Worm (Caenorhabditis elegans) whole organism, mixed stage, embryonic: ENCODE data around the gene F47B10.9.

ENCODE experiments used
- cnd-1 ChIP-seq: fragments of 200-800 bp; sonication (Bioruptor generic); optimal IDR thresholded peaks from 2 replicates; lab custom pipeline; 2018; ENCODE audit warnings: mild to moderate bottlenecking, missing genetic modification characterization, missing compliant biosample characterization
- elt-1 ChIP-seq: sonication (generic microtip); optimal IDR thresholded peaks from 2 replicates; lab custom pipeline; 2017; ENCODE audit warnings: missing genetic modification characterization, mild to moderate bottlenecking, missing compliant biosample characterization, antibody characterized with exemption, moderate library complexity, borderline replicate concordance; ENCODE audit not compliant: insufficient read depth
- mab-5 ChIP-seq: fragments of 150-350 bp; optimal IDR thresholded peaks from 2 replicates; lab custom pipeline; 2014; ENCODE audit warnings: missing biosample characterization, missing genetic modification characterization
- mep-1 ChIP-seq: fragments of 150-350 bp; optimal IDR thresholded peaks from 2 replicates; lab custom pipeline; 2017; ENCODE audit warnings: missing biosample characterization, missing genetic modification reagents, missing genetic modification characterization, inconsistent platforms
- mls-2 ChIP-seq: sonication (generic microtip); optimal IDR thresholded peaks from 2 replicates; lab custom pipeline; 2016; ENCODE audit warnings: mild to moderate bottlenecking, missing genetic modification characterization, moderate library complexity, missing compliant biosample characterization
- nhr-12 ChIP-seq: fragments of 150-350 bp; optimal IDR thresholded peaks from 2 replicates; lab custom pipeline; 2014; ENCODE audit warnings: missing biosample characterization, missing genetic modification characterization
- nhr-237 ChIP-seq: fragments of 150-350 bp; optimal IDR thresholded peaks from 2 replicates; lab custom pipeline; 2014; ENCODE audit warnings: missing biosample characterization, missing genetic modification characterization
- snpc-4 ChIP-seq: fragments of 150-350 bp; optimal IDR thresholded peaks from 2 replicates; lab custom pipeline; 2014; ENCODE audit warnings: missing biosample characterization, missing genetic modification characterization
- unc-39 ChIP-seq: fragments of 150-350 bp; optimal IDR thresholded peaks from 2 replicates; lab custom pipeline; 2014; ENCODE audit warnings: missing biosample characterization, missing genetic modification characterization
- ztf-11 ChIP-seq: fragments of 150-350 bp; optimal IDR thresholded peaks from 2 replicates; lab custom pipeline; 2014; ENCODE audit warnings: missing biosample characterization, missing genetic modification characterization

- TF ChIP-seq mep-1 (tag; lab: Kevin White, UChicago) (no peak), elt-1 (tag; lab: Kevin White, UChicago) (no peak), cnd-1 (tag; lab: Kevin White, UChicago) (no peak), unc-39 (no peak), ztf-11 (tag; lab: Kevin White, UChicago) (no peak), nhr-237 (tag; lab: Kevin White, UChicago) (no peak), mls-2 (tag; lab: Kevin White, UChicago) (no peak), nhr-12 (tag; lab: Kevin White, UChicago) (no peak), mab-5 (tag; lab: Kevin White, UChicago) (peak; percentile 7), snpc-4 (tag; lab: Kevin White, UChicago) (no peak)
These were observed 6.5 kb downstream of the F47B10.9 start for ce11 chrX:10907418-10907817.
